Worm (Caenorhabditis elegans): ENCODE results near the gene T04C12.7.

T04C12.7 gene

DNA sequence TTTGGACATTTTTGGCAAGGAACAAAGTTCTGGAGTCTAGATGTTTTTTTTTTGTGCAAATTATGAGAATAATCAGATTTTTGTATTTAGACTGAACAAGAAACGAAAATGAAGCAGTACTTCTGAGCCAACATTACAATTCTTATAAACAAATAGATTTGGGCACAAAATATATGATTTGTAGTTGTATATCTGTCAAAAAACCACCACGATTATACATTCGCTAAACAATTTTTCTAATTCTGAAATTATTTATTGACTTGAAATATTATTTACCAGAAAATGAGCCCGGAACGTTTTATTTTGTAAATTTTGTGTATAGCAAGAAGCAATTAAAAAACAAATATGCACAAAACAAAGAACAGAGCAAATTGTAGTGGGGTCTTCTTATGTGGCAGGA is 17.5 kb downstream of the T04C12.7 start:
- TF ChIP-seq sea-2 (GFP tag; optimal IDR thresholded peaks at IDR 0.05) (no peak), ceh-82 (tag; optimal IDR thresholded peaks at IDR 0.05) (no peak), unc-39 (tag; optimal IDR thresholded peaks at IDR 0.05) (no peak), nhr-11 (tag; optimal IDR thresholded peaks at IDR 0.05) (no peak), snpc-4 (tag; optimal IDR thresholded peaks at IDR 0.05) (no peak), pqm-1 (tag; optimal IDR thresholded peaks at IDR 0.05) (no peak), ama-1 (optimal IDR thresholded peaks at IDR 0.05) (peak; percentile 20)

DNA sequence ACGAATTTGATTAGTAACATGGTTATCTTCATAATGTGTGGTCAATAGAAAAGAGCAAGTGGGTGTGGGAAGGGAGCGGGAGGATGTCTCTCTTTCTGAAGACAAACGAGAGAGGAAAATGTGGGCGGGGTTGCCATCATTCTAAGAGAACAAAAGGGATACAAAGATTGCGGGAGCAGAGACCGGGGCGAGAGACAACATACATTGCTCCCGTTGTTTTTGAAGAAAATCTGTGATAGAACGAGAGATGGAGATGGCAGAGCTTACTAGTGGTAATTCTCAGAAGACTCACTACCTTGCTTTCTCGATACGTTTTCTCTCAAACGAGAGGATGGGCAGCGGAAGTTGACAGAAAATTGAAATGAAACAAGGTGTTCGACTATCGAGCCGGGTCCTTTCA is 19.4 kb downstream of the T04C12.7 start:
- TF ChIP-seq tbx-2 (tag; optimal IDR thresholded peaks at IDR 0.05) (no peak), ZK546.5 (tag; optimal IDR thresholded peaks at IDR 0.05) (no peak), zag-1 (tag; optimal IDR thresholded peaks at IDR 0.05) (no peak), unc-39 (tag; optimal IDR thresholded peaks at IDR 0.05) (no peak), nhr-237 (tag; optimal IDR thresholded peaks at IDR 0.05) (no peak), R02D3.7 (tag; optimal IDR thresholded peaks at IDR 0.05) (no peak), sea-2 (GFP tag; optimal IDR thresholded peaks at IDR 0.05) (no peak), nhr-76 (tag; optimal IDR thresholded peaks at IDR 0.05) (no peak), ztf-11 (tag; optimal IDR thresholded peaks at IDR 0.05) (no peak), elt-1 (tag; optimal IDR thresholded peaks at IDR 0.05) (no peak), fkh-2 (tag; optimal IDR thresholded peaks at IDR 0.05) (no peak), pqm-1 (tag; optimal IDR thresholded peaks at IDR 0.05) (no peak), ama-1 (optimal IDR thresholded peaks at IDR 0.05) (no peak)

DNA sequence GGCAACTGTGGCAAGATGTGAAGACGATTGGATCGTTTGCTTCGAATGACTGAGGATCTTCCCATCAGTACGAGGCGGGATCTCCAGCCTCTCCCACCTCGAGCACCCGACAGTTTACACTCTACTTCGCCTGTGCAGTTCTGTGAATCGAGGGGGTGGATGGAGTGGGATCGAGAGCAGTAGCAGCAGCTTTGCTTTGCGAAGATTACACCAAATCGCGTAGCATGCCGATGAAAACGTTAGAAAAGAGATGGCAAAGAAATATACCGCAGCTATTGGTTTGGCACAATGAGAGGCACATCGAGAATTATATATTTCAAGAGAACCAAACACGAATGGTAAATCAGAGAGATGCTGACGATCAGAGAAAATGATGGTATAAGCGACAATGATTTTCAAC is 20.5 kb downstream of the T04C12.7 start, which contains the start of gene act-3:
Gene act-3, minus strand, starts transcription at position 51 of the 400 bp plus-strand sequence.
- TF ChIP-seq pha-4 (tag; optimal IDR thresholded peaks at IDR 0.05) (peak; percentile 1), lin-39 (tag; optimal IDR thresholded peaks at IDR 0.05) (peak; percentile 27), nfya-1 (tag; optimal IDR thresholded peaks at IDR 0.05; ENCODE audit: insufficient read depth) (peak; percentile 40), mml-1 (tag; optimal IDR thresholded peaks at IDR 0.05) (no peak)

DNA sequence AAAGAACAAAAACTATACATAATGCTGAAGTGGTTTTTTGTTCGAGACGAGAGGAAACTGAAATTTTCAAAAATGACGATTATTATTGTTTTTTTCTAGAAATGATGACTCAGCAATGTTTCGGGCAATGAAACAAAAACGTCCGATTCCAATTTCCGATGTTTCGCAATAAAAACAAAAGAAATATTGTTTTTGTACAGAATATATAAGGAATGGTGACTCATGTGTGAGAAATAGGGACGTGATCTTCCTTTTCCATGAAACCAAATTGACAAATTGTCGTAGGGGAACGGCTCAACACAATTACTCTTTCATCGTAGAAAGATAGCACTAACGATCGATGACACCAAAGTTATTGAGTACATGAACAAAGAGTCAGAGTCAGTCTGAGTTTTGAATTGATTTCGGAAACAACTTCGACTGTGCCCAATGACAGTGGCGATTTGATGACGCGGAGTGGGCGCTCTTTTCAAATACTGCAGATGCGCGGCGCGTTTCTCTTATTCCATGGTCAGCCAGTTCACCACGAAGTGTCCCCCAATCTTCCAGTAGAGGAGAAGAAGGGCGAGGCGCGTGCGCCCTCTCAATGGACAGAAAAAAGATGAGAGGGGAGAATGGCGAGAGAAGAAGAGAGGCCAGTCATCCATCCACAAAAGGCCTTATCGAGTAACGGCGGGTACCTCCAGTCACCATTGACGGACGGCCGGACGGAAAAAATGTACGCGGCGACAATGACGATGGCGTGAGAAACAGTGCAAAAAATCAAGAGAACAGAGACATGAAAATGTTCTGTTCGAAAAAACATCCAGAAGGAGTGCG is 21.5 kb downstream of the T04C12.7 start:
- TF ChIP-seq pha-4 (tag; optimal IDR thresholded peaks at IDR 0.05) (no peak), nfya-1 (tag; optimal IDR thresholded peaks at IDR 0.05; ENCODE audit: insufficient read depth) (peak; percentile 78), lin-39 (tag; optimal IDR thresholded peaks at IDR 0.05) (no peak), jun-1 (tag; optimal IDR thresholded peaks at IDR 0.05) (no peak), unc-62 (GFP tag; optimal IDR thresholded peaks at IDR 0.05) (no peak), hmg-11 (tag; optimal IDR thresholded peaks at IDR 0.05) (peak; percentile 85), egl-27 (tag; optimal IDR thresholded peaks at IDR 0.05) (no peak), skn-1 (tag; optimal IDR thresholded peaks at IDR 0.05) (no peak), nhr-11 (tag; optimal IDR thresholded peaks at IDR 0.05) (no peak), nhr-237 (tag; optimal IDR thresholded peaks at IDR 0.05) (no peak), eor-1 (tag; optimal IDR thresholded peaks at IDR 0.05) (no peak), sea-2 (GFP tag; optimal IDR thresholded peaks at IDR 0.05) (no peak), elt-2 (tag; optimal IDR thresholded peaks at IDR 0.05) (no peak), ztf-11 (tag; optimal IDR thresholded peaks at IDR 0.05) (no peak), daf-12 (tag; optimal IDR thresholded peaks at IDR 0.05) (no peak), ZK546.5 (tag; optimal IDR thresholded peaks at IDR 0.05) (no peak), mml-1 (tag; optimal IDR thresholded peaks at IDR 0.05) (no peak), nhr-76 (tag; optimal IDR thresholded peaks at IDR 0.05) (no peak), ceh-16 (tag; optimal IDR thresholded peaks at IDR 0.05) (no peak), elt-1 (tag; optimal IDR thresholded peaks at IDR 0.05) (no peak), zag-1 (tag; optimal IDR thresholded peaks at IDR 0.05) (no peak), lsy-12 (tag; optimal IDR thresholded peaks at IDR 0.05) (no peak), ama-1 (optimal IDR thresholded peaks at IDR 0.05) (peak; percentile 64), R02D3.7 (tag; optimal IDR thresholded peaks at IDR 0.05) (no peak), aly-2 (tag; optimal IDR thresholded peaks at IDR 0.05) (no peak), ceh-28 (tag; optimal IDR thresholded peaks at IDR 0.05) (no peak), lin-15B (tag; optimal IDR thresholded peaks at IDR 0.05) (peak; percentile 61), nhr-23 (tag; optimal IDR thresholded peaks at IDR 0.05) (peak; percentile 26), nhr-77 (tag; optimal IDR thresholded peaks at IDR 0.05) (no peak), fos-1 (tag; optimal IDR thresholded peaks at IDR 0.05) (no peak), mdl-1 (tag; optimal IDR thresholded peaks at IDR 0.05) (peak; percentile 23), unc-39 (tag; optimal IDR thresholded peaks at IDR 0.05) (no peak), ztf-4 (tag; optimal IDR thresholded peaks at IDR 0.05) (no peak), nhr-25 (tag; optimal IDR thresholded peaks at IDR 0.05) (peak; percentile 68), pqm-1 (tag; optimal IDR thresholded peaks at IDR 0.05) (no peak), snpc-4 (tag; optimal IDR thresholded peaks at IDR 0.05) (peak; percentile 28), nhr-12 (tag; optimal IDR thresholded peaks at IDR 0.05) (no peak), fkh-10 (GFP tag; optimal IDR thresholded peaks at IDR 0.05) (no peak), tbx-2 (tag; optimal IDR thresholded peaks at IDR 0.05) (no peak), fkh-2 (tag; optimal IDR thresholded peaks at IDR 0.05) (no peak), elt-3 (tag; optimal IDR thresholded peaks at IDR 0.05) (no peak), nhr-28 (tag; optimal IDR thresholded peaks at IDR 0.05) (no peak)

All from whole organism, L3 larva.